Worm (Caenorhabditis elegans) whole organism, L1 larva: ENCODE results near the gene ZK632.9.
A peak's percentile ranks its signal among the peaks of the same experiment; 100 is the strongest.

Source experiments
- C04F5.9 ChIP-seq: sonication (generic microtip); optimal IDR thresholded peaks from 2 replicates; lab custom pipeline; 2016; ENCODE audit warnings: missing genetic modification characterization, missing compliant biosample characterization
- C16A3.4 ChIP-seq: fragments of 150-350 bp; optimal IDR thresholded peaks from 2 replicates; lab custom pipeline; 2014; ENCODE audit warnings: missing biosample characterization, missing genetic modification characterization
- C34B4.2 ChIP-seq: sonication (generic microtip); optimal IDR thresholded peaks from 2 replicates; lab custom pipeline; 2017; ENCODE audit warnings: mild to moderate bottlenecking, missing genetic modification characterization, missing compliant biosample characterization
- Y116A8C.19 ChIP-seq: sonication (generic microtip); optimal IDR thresholded peaks from 2 replicates; lab custom pipeline; 2016; ENCODE audit warnings: missing compliant biosample characterization, missing genetic modification characterization, borderline replicate concordance
- alr-1 ChIP-seq: fragments of 200-800 bp; sonication (Bioruptor generic); optimal IDR thresholded peaks from 2 replicates; lab custom pipeline; 2018; ENCODE audit warnings: borderline replicate concordance, mild to moderate bottlenecking, missing genetic modification characterization, missing compliant biosample characterization
- ama-1 ChIP-seq: fragments of 150-350 bp; optimal IDR thresholded peaks from 2 replicates; lab custom pipeline; 2014
- ceh-90 ChIP-seq: sonication (generic microtip); optimal IDR thresholded peaks from 2 replicates; lab custom pipeline; 2016; ENCODE audit warnings: missing genetic modification characterization, missing compliant biosample characterization
- ces-1 ChIP-seq: fragments of 150-350 bp; optimal IDR thresholded peaks from 2 replicates; lab custom pipeline; 2014; ENCODE audit warnings: missing biosample characterization, missing genetic modification reagents, missing genetic modification characterization
- dsc-1 ChIP-seq: sonication (generic microtip); optimal IDR thresholded peaks from 2 replicates; lab custom pipeline; 2016; ENCODE audit warnings: mild to moderate bottlenecking, missing genetic modification characterization, missing compliant biosample characterization
- efl-1 ChIP-seq, 4 experiments: fragments of 150-350 bp; optimal IDR thresholded peaks in 3 of 4; peaks in 1 of 4; 1 replicate in 1 of 4; 2 replicates in 3 of 4; lab custom pipeline; 2014; ENCODE audit warnings: missing biosample characterization in 2 of 4, missing genetic modification characterization in 2 of 4, missing genetic modification reagents in 2 of 4
- efl-3 ChIP-seq: fragments of 200-800 bp; sonication (Bioruptor generic); optimal IDR thresholded peaks from 2 replicates; lab custom pipeline; 2018; ENCODE audit warnings: mild to moderate bottlenecking, missing genetic modification characterization, missing compliant biosample characterization
- fkh-10 ChIP-seq: sonication (generic microtip); optimal IDR thresholded peaks from 2 replicates; lab custom pipeline; 2017; ENCODE audit warnings: missing biosample characterization, missing genetic modification reagents, missing genetic modification characterization
- fkh-8 ChIP-seq: sonication (generic microtip); optimal IDR thresholded peaks from 2 replicates; lab custom pipeline; 2016; ENCODE audit warnings: mild to moderate bottlenecking, missing genetic modification characterization, missing compliant biosample characterization
- grh-1 ChIP-seq: fragments of 200-800 bp; sonication (Bioruptor generic); IDR thresholded peaks from 2 replicates; pipeline ENCODE4 v1.3.6; 2022; ENCODE audit warnings: missing genetic modification reagents, missing genetic modification characterization, missing compliant biosample characterization
- hpl-2 ChIP-seq: fragments of 150-350 bp; optimal IDR thresholded peaks from 2 replicates; lab custom pipeline; 2014; ENCODE audit warnings: missing biosample characterization, missing genetic modification reagents, missing genetic modification characterization
- jun-1 ChIP-seq: fragments of 150-350 bp; optimal IDR thresholded peaks from 2 replicates; lab custom pipeline; 2014; ENCODE audit warnings: missing biosample characterization, missing genetic modification reagents, missing genetic modification characterization
- lin-13 ChIP-seq: fragments of 150-350 bp; optimal IDR thresholded peaks from 2 replicates; lab custom pipeline; 2014; ENCODE audit warnings: missing biosample characterization, missing genetic modification reagents, missing genetic modification characterization
- lin-15B ChIP-seq: fragments of 150-350 bp; sonication (generic microtip); optimal IDR thresholded peaks from 3 replicates; lab custom pipeline; 2014; ENCODE audit warnings: missing biosample characterization, missing genetic modification characterization
- lir-3 ChIP-seq: sonication (generic microtip); optimal IDR thresholded peaks from 2 replicates; lab custom pipeline; 2016; ENCODE audit warnings: mild to moderate bottlenecking, missing genetic modification characterization, moderate library complexity, missing compliant biosample characterization; ENCODE audit not compliant: poor library complexity
- lsy-2 ChIP-seq, 2 experiments: fragments of 150-350 bp; optimal IDR thresholded peaks; 2 replicates each; lab custom pipeline; 2014; ENCODE audit warnings: missing biosample characterization in 2 of 2, missing genetic modification characterization in 2 of 2
- mab-9 ChIP-seq: fragments of 200-800 bp; sonication (Bioruptor generic); IDR thresholded peaks from 2 replicates; pipeline ENCODE4 v1.3.6; 2022; ENCODE audit warnings: missing genetic modification reagents, missing genetic modification characterization, missing compliant biosample characterization
- mdl-1 ChIP-seq, 2 experiments: fragments of 150-350 bp; optimal IDR thresholded peaks; 2 replicates each; lab custom pipeline; 2014 to 2017; ENCODE audit warnings: missing biosample characterization in 2 of 2, missing genetic modification characterization in 2 of 2, inconsistent platforms in 1 of 2
- mef-2 ChIP-seq: fragments of 150-350 bp; optimal IDR thresholded peaks from 2 replicates; lab custom pipeline; 2014; ENCODE audit warnings: missing biosample characterization, missing genetic modification characterization
- nhr-19 ChIP-seq: fragments of 200-800 bp; sonication (Bioruptor generic); conservative IDR thresholded peaks from 2 replicates; pipeline ENCODE4 v1.3.6; 2022; ENCODE audit warnings: missing genetic modification characterization, missing compliant biosample characterization
- nhr-20 ChIP-seq: sonication (generic microtip); optimal IDR thresholded peaks from 2 replicates; lab custom pipeline; 2016; ENCODE audit warnings: mild to moderate bottlenecking, missing genetic modification characterization, missing compliant biosample characterization
- nhr-237 ChIP-seq: fragments of 150-350 bp; optimal IDR thresholded peaks from 2 replicates; lab custom pipeline; 2014; ENCODE audit warnings: missing biosample characterization, missing genetic modification characterization
- nhr-47 ChIP-seq: sonication (generic microtip); optimal IDR thresholded peaks from 2 replicates; lab custom pipeline; 2016; ENCODE audit warnings: mild to moderate bottlenecking, missing genetic modification characterization, moderate library complexity, missing compliant biosample characterization
- nhr-71 ChIP-seq: sonication (generic microtip); optimal IDR thresholded peaks from 2 replicates; lab custom pipeline; 2016; ENCODE audit warnings: mild to moderate bottlenecking, missing genetic modification characterization, moderate library complexity, missing compliant biosample characterization
- nhr-77 ChIP-seq: fragments of 150-350 bp; optimal IDR thresholded peaks from 2 replicates; lab custom pipeline; 2014; ENCODE audit warnings: missing biosample characterization, missing genetic modification characterization
- nhr-85 ChIP-seq: sonication (generic microtip); peaks from one replicate; lab custom pipeline; 2016; ENCODE audit warnings: missing genetic modification characterization, inconsistent platforms, missing compliant biosample characterization
- pax-3 ChIP-seq: fragments of 200-800 bp; sonication (Bioruptor generic); optimal IDR thresholded peaks from 2 replicates; lab custom pipeline; 2018; ENCODE audit warnings: mild to moderate bottlenecking, missing genetic modification characterization, moderate library complexity, missing compliant biosample characterization
- pqm-1 ChIP-seq: sonication (generic microtip); optimal IDR thresholded peaks from 3 replicates; lab custom pipeline; 2017; ENCODE audit warnings: missing biosample characterization, missing genetic modification characterization
- rnt-1 ChIP-seq: sonication (generic microtip); optimal IDR thresholded peaks from 2 replicates; lab custom pipeline; 2016; ENCODE audit warnings: mild to moderate bottlenecking, missing genetic modification characterization, moderate library complexity, missing compliant biosample characterization
- skn-1 ChIP-seq: fragments of 150-350 bp; optimal IDR thresholded peaks from 2 replicates; lab custom pipeline; 2014; ENCODE audit warnings: missing biosample characterization, missing genetic modification characterization
- snpc-4 ChIP-seq: fragments of 150-350 bp; optimal IDR thresholded peaks from 2 replicates; lab custom pipeline; 2014; ENCODE audit warnings: missing biosample characterization, missing genetic modification characterization
- snu-23 ChIP-seq: sonication (generic microtip); optimal IDR thresholded peaks from 2 replicates; lab custom pipeline; 2016; ENCODE audit warnings: missing genetic modification characterization, missing compliant biosample characterization
- tbx-2 ChIP-seq: sonication (generic microtip); optimal IDR thresholded peaks from 2 replicates; lab custom pipeline; 2016; ENCODE audit warnings: missing genetic modification characterization, missing compliant biosample characterization
- tlp-1 ChIP-seq: fragments of 150-350 bp; optimal IDR thresholded peaks from 2 replicates; lab custom pipeline; 2014; ENCODE audit warnings: missing biosample characterization, missing genetic modification characterization
- unc-30 ChIP-seq: sonication (generic microtip); optimal IDR thresholded peaks from 2 replicates; lab custom pipeline; 2017; ENCODE audit warnings: missing biosample characterization, missing genetic modification characterization
- unc-62 ChIP-seq: fragments of 150-350 bp; optimal IDR thresholded peaks from 2 replicates; lab custom pipeline; 2014; ENCODE audit warnings: missing biosample characterization, missing genetic modification reagents, missing genetic modification characterization
- unc-86 ChIP-seq: sonication (generic microtip); optimal IDR thresholded peaks from 2 replicates; lab custom pipeline; 2016; ENCODE audit warnings: missing genetic modification characterization, missing compliant biosample characterization
- vab-15 ChIP-seq: sonication (generic microtip); optimal IDR thresholded peaks from 2 replicates; lab custom pipeline; 2017; ENCODE audit warnings: missing genotype, mild to moderate bottlenecking, missing genetic modification characterization, missing compliant biosample characterization
- xbp-1 ChIP-seq: sonication (generic microtip); optimal IDR thresholded peaks from 2 replicates; lab custom pipeline; 2016; ENCODE audit warnings: missing genetic modification characterization, missing compliant biosample characterization
- zag-1 ChIP-seq: fragments of 150-350 bp; optimal IDR thresholded peaks from 2 replicates; lab custom pipeline; 2014; ENCODE audit warnings: missing biosample characterization, missing genetic modification characterization
- zip-4 ChIP-seq: fragments of 200-800 bp; sonication (Bioruptor generic); optimal IDR thresholded peaks from 2 replicates; lab custom pipeline; 2018; ENCODE audit warnings: mild to moderate bottlenecking, missing genetic modification characterization, moderate library complexity, missing compliant biosample characterization
- ztf-11 ChIP-seq, 2 experiments: sonication (generic microtip); optimal IDR thresholded peaks; 2 replicates each; lab custom pipeline; 2016 to 2017; ENCODE audit warnings: missing genetic modification characterization in 2 of 2, missing biosample characterization in 1 of 2, missing compliant biosample characterization in 1 of 2
- ztf-4 ChIP-seq: fragments of 150-350 bp; optimal IDR thresholded peaks from 2 replicates; lab custom pipeline; 2014; ENCODE audit warnings: missing biosample characterization, missing genetic modification characterization

The ZK632.9 gene

ce11 chrIII:9804997-9805610 lies 20.1 kb downstream of the ZK632.9 start, which contains the start of gene riok-3:
Gene riok-3, minus strand, starts transcription at chrIII:9805011.
- TF ChIP-seq alr-1, result no peak
- no peak for TF ChIP-seq skn-1 (tag; lab: Kevin White, UChicago)
- no peak for TF ChIP-seq Y116A8C.19
- TF ChIP-seq lir-3, result peak; percentile 18
- TF ChIP-seq nhr-47, result no peak
- no peak for TF ChIP-seq ztf-11 (tag; optimal IDR thresholded peaks at IDR 0.05; lab: Kevin White, UChicago)
- peak; percentile 38 for TF ChIP-seq ama-1 (lab: Kevin White, UChicago)
- TF ChIP-seq nhr-20, result no peak
- no peak for TF ChIP-seq unc-30 (tag; lab: Kevin White, UChicago)
- peak in 1 of 2 experiments; percentile 11 for TF ChIP-seq efl-1 (optimal IDR thresholded peaks at IDR 0.05; lab: Kevin White, UChicago)
- peak in 1 of 2 experiments; percentile 71 for TF ChIP-seq efl-1 (GFP tag; optimal IDR thresholded peaks at IDR 0.05 in 1 of 2; lab: Kevin White, UChicago)
- no peak for TF ChIP-seq unc-86 (tag; lab: Kevin White, UChicago)
- TF ChIP-seq snu-23, result peak; percentile 0
- TF ChIP-seq C04F5.9, result no peak
- TF ChIP-seq C34B4.2 (tag; lab: Kevin White, UChicago), result no peak
- no peak for TF ChIP-seq unc-62 (GFP tag; lab: Kevin White, UChicago)
- no peak for TF ChIP-seq ztf-4 (tag; lab: Kevin White, UChicago)
- TF ChIP-seq ces-1 (GFP tag; lab: Kevin White, UChicago), result no peak
- TF ChIP-seq rnt-1, result no peak
- TF ChIP-seq lin-15B (tag; lab: Kevin White, UChicago), result no peak
- TF ChIP-seq dsc-1, result no peak
- TF ChIP-seq pqm-1 (tag; lab: Kevin White, UChicago), result no peak
- TF ChIP-seq mef-2 (tag; lab: Kevin White, UChicago), result no peak
- TF ChIP-seq tbx-2, result no peak
- no peak for TF ChIP-seq xbp-1 (tag; lab: Kevin White, UChicago)
- no peak for TF ChIP-seq nhr-19 (GFP tag; lab: Robert Waterston, UW)
- TF ChIP-seq zip-4 (GFP tag; lab: Kevin White, UChicago), result peak; percentile 29
- TF ChIP-seq mdl-1 (tag; optimal IDR thresholded peaks at IDR 0.05; lab: Kevin White, UChicago), result no peak
- TF ChIP-seq nhr-71, result peak; percentile 42
- TF ChIP-seq lsy-2 (tag; optimal IDR thresholded peaks at IDR 0.05; lab: Kevin White, UChicago), result peak in 1 of 2 experiments; percentile 7
- peak; percentile 63 for TF ChIP-seq nhr-85 (tag; lab: Kevin White, UChicago)

- TF ChIP-seq jun-1 (tag; lab: Kevin White, UChicago) (no peak), nhr-19 (GFP tag; lab: Robert Waterston, UW) (no peak), zag-1 (no peak), efl-3 (no peak), efl-1 (optimal IDR thresholded peaks at IDR 0.05; lab: Kevin White, UChicago) (no peak), efl-1 (GFP tag; optimal IDR thresholded peaks at IDR 0.05 in 1 of 2; lab: Kevin White, UChicago) (peak in 1 of 2 experiments; percentile 55)
Observed at ce11 chrIII:9802045-9802444, 23.2 kb downstream of the ZK632.9 start.

ce11 chrIII:9798478-9799157 lies 26.6 kb downstream of the ZK632.9 start, which contains the start of gene ZK632.2:
Gene ZK632.2, plus strand, starts transcription at chrIII:9799107.
- no peak for TF ChIP-seq lin-13 (GFP tag; lab: Kevin White, UChicago)
- TF ChIP-seq Y116A8C.19, result no peak
- no peak for TF ChIP-seq nhr-237 (tag; lab: Kevin White, UChicago)
- no peak for TF ChIP-seq zag-1
- no peak for TF ChIP-seq tlp-1 (tag; lab: Kevin White, UChicago)
- TF ChIP-seq ceh-90 (tag; lab: Kevin White, UChicago), result no peak
- TF ChIP-seq tbx-2, result no peak
- TF ChIP-seq C16A3.4, result no peak
- no peak for TF ChIP-seq lin-15B (tag; lab: Kevin White, UChicago)
- no peak for TF ChIP-seq ces-1 (GFP tag; lab: Kevin White, UChicago)
- no peak for TF ChIP-seq xbp-1 (tag; lab: Kevin White, UChicago)
- TF ChIP-seq pax-3, result no peak
- no peak for TF ChIP-seq nhr-77
- TF ChIP-seq hpl-2 (GFP tag; lab: Kevin White, UChicago), result no peak
- no peak for TF ChIP-seq ztf-4 (tag; lab: Kevin White, UChicago)
- peak; percentile 20 for TF ChIP-seq nhr-71
- no peak for TF ChIP-seq fkh-10 (GFP tag; lab: Kevin White, UChicago)
- TF ChIP-seq vab-15 (tag; lab: Kevin White, UChicago), result no peak
- no peak for TF ChIP-seq fkh-8
- no peak for TF ChIP-seq alr-1
- no peak for TF ChIP-seq snpc-4
- TF ChIP-seq grh-1 (GFP tag; lab: Robert Waterston, UW), result no peak
- TF ChIP-seq mdl-1 (tag; optimal IDR thresholded peaks at IDR 0.05; lab: Kevin White, UChicago), result peak in 1 of 2 experiments; percentile 12
- TF ChIP-seq mab-9, result no peak
- no peak for TF ChIP-seq C04F5.9
